Worm (Caenorhabditis elegans): ENCODE results near the gene nhr-9.

DNA sequence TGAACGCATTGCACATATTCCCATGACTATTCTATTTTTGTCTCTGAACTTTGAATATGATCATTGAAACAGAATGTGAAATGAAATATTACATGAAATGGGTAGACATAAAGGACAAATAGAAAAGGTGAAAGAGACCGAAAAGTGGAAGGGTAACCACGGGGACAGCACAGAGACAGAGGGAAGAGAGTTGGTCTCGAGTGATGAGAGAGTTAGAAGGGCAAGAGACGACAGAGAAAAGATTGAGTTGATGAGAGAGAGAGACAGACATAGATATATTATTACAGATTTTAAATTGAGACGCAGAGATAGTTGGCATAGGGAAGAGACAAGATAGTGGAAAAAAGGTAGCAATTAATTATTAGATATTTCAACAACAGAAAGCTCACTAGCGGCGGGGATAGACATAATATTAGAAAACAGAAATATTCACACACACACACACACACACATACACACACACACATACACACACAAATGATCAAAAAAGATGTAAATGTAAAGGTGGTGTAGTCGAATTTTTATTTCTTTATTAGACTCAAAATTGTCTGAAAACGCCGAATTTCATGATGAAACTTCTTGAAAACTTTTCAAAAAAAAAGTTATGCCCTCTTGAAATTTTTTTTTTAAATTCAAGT lies 21.5 kb downstream of the nhr-9 start:
- TF ChIP-seq hmg-11 (tag; optimal IDR thresholded peaks at IDR 0.05) = peak; percentile 28
- TF ChIP-seq pqm-1 (tag; optimal IDR thresholded peaks at IDR 0.05) = peak; percentile 74
- TF ChIP-seq egl-27 (tag; optimal IDR thresholded peaks at IDR 0.05) = peak; percentile 87
- TF ChIP-seq fkh-2 (tag; optimal IDR thresholded peaks at IDR 0.05) = no peak
- no peak for TF ChIP-seq ZK546.5 (tag; optimal IDR thresholded peaks at IDR 0.05)
- TF ChIP-seq tbx-2 (tag; optimal IDR thresholded peaks at IDR 0.05) = no peak
- TF ChIP-seq snpc-4 (tag; optimal IDR thresholded peaks at IDR 0.05) = peak; percentile 45
- TF ChIP-seq nhr-77 (tag; optimal IDR thresholded peaks at IDR 0.05) = no peak

All from whole organism, L3 larva.